Fruit fly (Drosophila melanogaster) whole organism, prepupa: ENCODE data around the gene up.

Experiments
- CG6854 ChIP-seq: fragments of 200-800 bp; sonication (Bioruptor generic); optimal IDR thresholded peaks from 2 replicates; lab custom pipeline; 2017; ENCODE audit warnings: missing biosample characterization, mild to moderate bottlenecking, missing genetic modification characterization
- Met ChIP-seq: fragments of 200-800 bp; sonication (Bioruptor generic); optimal IDR thresholded peaks from 3 replicates; lab custom pipeline; 2016; ENCODE audit warnings: missing biosample characterization, missing genetic modification characterization
- OdsH ChIP-seq: fragments of 200-800 bp; sonication (Bioruptor generic); optimal IDR thresholded peaks from 3 replicates; lab custom pipeline; 2016; ENCODE audit warnings: missing biosample characterization, missing genetic modification characterization

- TF ChIP-seq CG6854 (no peak), Met (GFP tag; lab: Kevin White, UChicago) (no peak), OdsH (GFP tag; lab: Kevin White, UChicago) (no peak)
Measured at dm6 chrX:13651170-13651569, 48.8 kb upstream of the up start.
